Worm (Caenorhabditis elegans): ENCODE data around the gene plpp-1.1.

DNA sequence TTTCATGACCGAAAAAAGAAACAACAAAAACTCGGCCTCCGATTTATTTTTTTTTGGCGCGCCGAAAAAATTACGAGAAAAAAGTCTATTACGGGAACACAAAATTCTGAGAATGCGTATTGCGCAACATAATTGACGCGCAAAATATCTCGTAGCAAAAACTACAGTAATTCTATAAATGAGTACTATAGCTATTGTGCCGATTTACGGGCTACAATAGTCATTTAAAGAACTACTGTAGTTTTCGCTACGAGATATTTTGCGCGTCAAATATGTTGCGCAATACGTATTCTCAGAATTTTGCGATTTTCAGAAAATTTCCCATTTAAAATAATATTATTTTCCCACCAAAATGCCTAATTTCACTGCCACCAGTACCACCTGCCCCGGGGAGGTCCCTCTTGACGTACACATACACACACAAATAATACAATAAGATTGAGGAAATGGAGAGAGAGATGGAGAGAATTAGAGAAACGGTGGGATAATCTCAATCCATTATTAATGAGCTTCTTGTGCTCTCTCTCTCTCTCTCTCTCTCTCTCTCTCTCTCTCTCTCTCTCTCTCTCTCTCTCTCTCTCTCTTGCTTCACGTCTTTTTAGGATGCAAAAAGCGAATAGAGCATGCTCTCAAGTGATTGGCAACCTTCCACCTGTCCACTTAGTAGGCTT is 31.8 kb upstream of the plpp-1.1 start:
- no peak for TF ChIP-seq nhr-48 (tag; optimal IDR thresholded peaks at IDR 0.05)
- TF ChIP-seq jun-1 (tag; optimal IDR thresholded peaks at IDR 0.05) = no peak
- TF ChIP-seq nhr-237 (tag; optimal IDR thresholded peaks at IDR 0.05) = no peak
- no peak for TF ChIP-seq daf-12 (tag; optimal IDR thresholded peaks at IDR 0.05)
- TF ChIP-seq nhr-25 (tag; optimal IDR thresholded peaks at IDR 0.05; ENCODE audit: borderline replicate concordance, insufficient read depth) = no peak
- TF ChIP-seq aha-1 (tag) = peak; percentile 76
